Worm (Caenorhabditis elegans) whole organism, early embryonic: ENCODE data around the gene T06C12.11.

ENCODE experiments used
- ama-1 ChIP-seq: fragments of 150-350 bp; optimal IDR thresholded peaks from 2 replicates; lab custom pipeline; 2014
- flt-1 ChIP-seq: fragments of 200-800 bp; sonication (Bioruptor generic); IDR thresholded peaks from 2 replicates; pipeline ENCODE4 v1.3.6; 2022; ENCODE audit warnings: missing genetic modification characterization, missing compliant biosample characterization
- hmg-4 ChIP-seq: fragments of 200-800 bp; sonication (Bioruptor generic); optimal IDR thresholded peaks from 2 replicates; lab custom pipeline; 2018; ENCODE audit warnings: mild to moderate bottlenecking, missing genetic modification characterization, missing compliant biosample characterization
- hnd-1 ChIP-seq: sonication (generic microtip); optimal IDR thresholded peaks from 2 replicates; lab custom pipeline; 2016; ENCODE audit warnings: missing genetic modification characterization, missing compliant biosample characterization

DNA sequence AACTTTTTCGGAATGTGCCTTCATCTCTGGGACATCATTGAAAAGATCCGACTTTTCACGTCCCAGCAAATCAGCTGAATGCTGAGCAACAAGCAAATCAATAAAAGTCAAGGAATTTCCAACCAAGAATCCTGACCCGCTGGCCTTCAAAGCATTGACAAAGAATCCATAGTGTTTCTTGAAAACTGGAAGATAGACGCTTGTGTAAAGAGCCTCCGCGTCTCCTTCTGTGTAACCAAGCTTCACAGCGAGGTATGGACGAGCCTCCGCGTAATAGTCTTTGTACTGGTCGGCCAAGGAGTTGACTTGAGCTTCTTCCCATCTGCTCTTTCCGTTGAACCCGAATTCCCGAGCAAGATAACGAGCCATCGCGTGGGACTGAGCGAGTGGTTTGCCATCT, 22.5 kb downstream of the T06C12.11 start:
- no peak for TF ChIP-seq ama-1 (lab: Kevin White, UChicago)
- no peak for TF ChIP-seq hmg-4 (GFP tag; lab: Kevin White, UChicago)
- no peak for TF ChIP-seq hnd-1 (tag; lab: Kevin White, UChicago)
- no peak for TF ChIP-seq flt-1 (GFP tag; lab: Robert Waterston, UW)
